Fruit fly (Drosophila melanogaster): ENCODE measurements around the gene spdi.

Gene spdi

DNA sequence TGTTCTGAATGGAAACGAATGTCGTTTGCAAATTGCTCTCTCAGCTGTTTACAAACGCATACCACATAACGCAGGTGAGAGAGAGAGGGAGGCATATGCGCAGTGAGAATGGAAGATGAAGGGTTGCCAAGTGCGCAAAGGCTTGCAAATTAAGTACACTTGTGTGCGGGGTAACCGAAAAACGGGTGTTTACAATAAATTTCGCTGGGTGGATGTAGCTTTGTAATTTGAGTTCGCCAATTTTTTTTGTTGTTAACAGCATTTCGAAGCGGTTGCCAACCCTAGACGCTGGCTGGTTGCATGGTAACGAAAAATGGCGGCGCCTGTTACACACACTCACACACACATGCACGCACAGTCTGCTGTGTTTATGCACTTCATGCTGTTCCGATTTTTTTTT lies 35.0 kb upstream of the spdi start (continued):
- TF ChIP-seq yki (optimal IDR thresholded peaks at IDR 0.05), result no peak
- peak; percentile 95 for TF ChIP-seq CG9932 (GFP tag; IDR thresholded peaks at IDR 0.05)
- peak; percentile 85 for TF ChIP-seq CG2202 (tag; optimal IDR thresholded peaks at IDR 0.05)
- peak; percentile 94 for TF ChIP-seq CG11093 (GFP tag; IDR thresholded peaks at IDR 0.05)
- peak; percentile 96 for TF ChIP-seq unpg (GFP tag; optimal IDR thresholded peaks at IDR 0.05)
- peak; percentile 87 for TF ChIP-seq CG13123 (GFP tag; optimal IDR thresholded peaks at IDR 0.05)
- TF ChIP-seq mirr (GFP tag; optimal IDR thresholded peaks at IDR 0.05), result peak; percentile 98
- no peak for TF ChIP-seq Stat92E (GFP tag; optimal IDR thresholded peaks at IDR 0.05)
- peak; percentile 93 for TF ChIP-seq CG6854 (GFP tag; optimal IDR thresholded peaks at IDR 0.05)
- TF ChIP-seq wor (GFP tag; IDR thresholded peaks at IDR 0.05), result peak; percentile 92
- peak; percentile 93 for TF ChIP-seq CG8089 (GFP tag; optimal IDR thresholded peaks at IDR 0.05)
- TF ChIP-seq CG4707 (GFP tag; optimal IDR thresholded peaks at IDR 0.05), result peak; percentile 91
- TF ChIP-seq Atf6 (GFP tag; IDR thresholded peaks at IDR 0.05), result peak; percentile 94
- TF ChIP-seq sens-2 (GFP tag; IDR thresholded peaks at IDR 0.05), result peak; percentile 96
- peak; percentile 85 for TF ChIP-seq sd (tag; optimal IDR thresholded peaks at IDR 0.05)
- peak; percentile 94 for TF ChIP-seq CG6254 (GFP tag; optimal IDR thresholded peaks at IDR 0.05)
- TF ChIP-seq grn (GFP tag; optimal IDR thresholded peaks at IDR 0.05), result peak; percentile 44
- TF ChIP-seq toy (GFP tag; IDR thresholded peaks at IDR 0.05), result peak; percentile 90
- TF ChIP-seq CG10959 (GFP tag; IDR thresholded peaks at IDR 0.05), result peak; percentile 93
- TF ChIP-seq Chrac-16 (GFP tag; optimal IDR thresholded peaks at IDR 0.05), result peak; percentile 93
- TF ChIP-seq CG2116 (GFP tag; optimal IDR thresholded peaks at IDR 0.05), result peak; percentile 79
- peak; percentile 92 for TF ChIP-seq CG8388 (GFP tag; optimal IDR thresholded peaks at IDR 0.05)
- TF ChIP-seq CG8359 (GFP tag; optimal IDR thresholded peaks at IDR 0.05; ENCODE audit: borderline replicate concordance), result peak; percentile 78
- peak; percentile 88 for TF ChIP-seq CG7987 (GFP tag; optimal IDR thresholded peaks at IDR 0.05)
- peak; percentile 95 for TF ChIP-seq CG13296 (GFP tag; optimal IDR thresholded peaks at IDR 0.05)
- TF ChIP-seq CG9727 (GFP tag; optimal IDR thresholded peaks at IDR 0.05), result peak; percentile 95
- TF ChIP-seq CG12391 (tag; optimal IDR thresholded peaks at IDR 0.05), result peak; percentile 94
- peak; percentile 94 for TF ChIP-seq CG10209 (GFP tag; optimal IDR thresholded peaks at IDR 0.05)
- TF ChIP-seq CG2712 (tag; optimal IDR thresholded peaks at IDR 0.05), result peak; percentile 91
- peak; percentile 93 for TF ChIP-seq ab (GFP tag; optimal IDR thresholded peaks at IDR 0.05)
- peak; percentile 71 for TF ChIP-seq abd-A (tag; optimal IDR thresholded peaks at IDR 0.05)
- 0 out of 3 replicates have a peak, but pooled peaks have one; percentile 53 for TF ChIP-seq z (GFP tag; IDR thresholded peaks at IDR 0.05)
- peak; percentile 96 for TF ChIP-seq lmd (GFP tag; IDR thresholded peaks at IDR 0.05)
- TF ChIP-seq CG32532 (GFP tag; IDR thresholded peaks at IDR 0.05), result peak; percentile 98
- peak; percentile 95 for TF ChIP-seq Taf1 (GFP tag; IDR thresholded peaks at IDR 0.05)
- peak; percentile 82 for TF ChIP-seq CG10267 (tag; optimal IDR thresholded peaks at IDR 0.05)
- peak; percentile 93 for TF ChIP-seq CG14667 (GFP tag; IDR thresholded peaks at IDR 0.05)
- peak; percentile 90 for TF ChIP-seq run (tag; optimal IDR thresholded peaks at IDR 0.05)
- peak; percentile 96 for TF ChIP-seq slbo (GFP tag; IDR thresholded peaks at IDR 0.05)
- TF ChIP-seq CrebB (tag; optimal IDR thresholded peaks at IDR 0.05), result peak; percentile 94
- TF ChIP-seq Oli (tag; optimal IDR thresholded peaks at IDR 0.05), result peak; percentile 94
- peak; percentile 86 for TF ChIP-seq Max (GFP tag; optimal IDR thresholded peaks at IDR 0.05)
- peak; percentile 74 for TF ChIP-seq Myb (GFP tag; optimal IDR thresholded peaks at IDR 0.05)
- peak; percentile 92 for TF ChIP-seq al (GFP tag; IDR thresholded peaks at IDR 0.05)
- TF ChIP-seq CG18262 (tag; optimal IDR thresholded peaks at IDR 0.05), result peak; percentile 90
- peak; percentile 92 for TF ChIP-seq Dad (GFP tag; optimal IDR thresholded peaks at IDR 0.05)
- TF ChIP-seq sna (GFP tag; IDR thresholded peaks at IDR 0.05; ENCODE audit: partially characterized antibody), result no peak
- peak; percentile 85 for TF ChIP-seq CG43689 (GFP tag; IDR thresholded peaks at IDR 0.05)
- no peak for TF ChIP-seq CG7745 (tag; optimal IDR thresholded peaks at IDR 0.05)
- peak; percentile 96 for TF ChIP-seq CG32772 (GFP tag; IDR thresholded peaks at IDR 0.05)
- peak; percentile 89 for TF ChIP-seq YL-1 (GFP tag; optimal IDR thresholded peaks at IDR 0.05)
